Fruit fly (Drosophila melanogaster): ENCODE results near the gene Cht6.

- TF ChIP-seq pan (optimal IDR thresholded peaks at IDR 0.05) (no peak), psq (optimal IDR thresholded peaks at IDR 0.05) (no peak), EcR (GFP tag; optimal IDR thresholded peaks at IDR 0.05) (no peak), CG8478 (optimal IDR thresholded peaks at IDR 0.05) (no peak)
Observed at dm6 chrX:10046760-10047159, 30.1 kb downstream of the Cht6 start.

Measured in whole organism.